Worm (Caenorhabditis elegans): ENCODE measurements around the gene gap-2.

DNA sequence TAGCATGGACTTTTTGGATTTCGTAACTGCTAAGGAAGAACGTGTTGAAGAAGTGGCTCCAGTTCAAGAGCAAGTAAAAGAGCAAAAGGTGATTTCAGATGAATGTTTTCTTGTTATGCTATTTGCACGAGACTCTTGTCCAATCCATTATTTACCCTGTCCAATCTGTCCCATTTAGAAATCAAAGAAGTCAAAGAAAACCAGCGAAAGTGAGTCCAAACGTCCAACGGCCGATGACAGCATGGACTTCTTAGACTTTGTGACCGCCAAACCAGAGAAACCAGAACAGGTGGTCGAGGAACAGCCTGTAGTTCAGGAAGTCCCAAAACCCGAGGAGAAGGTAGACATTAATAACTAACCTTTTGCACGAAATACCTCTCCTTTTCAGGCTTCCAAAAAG lies 83.0 kb downstream of the gap-2 start:
- TF ChIP-seq zag-1 (tag; optimal IDR thresholded peaks at IDR 0.05) (no peak), unc-39 (tag; optimal IDR thresholded peaks at IDR 0.05) (no peak), nhr-11 (tag; optimal IDR thresholded peaks at IDR 0.05) (no peak), nhr-77 (tag; optimal IDR thresholded peaks at IDR 0.05) (no peak), ceh-82 (tag; optimal IDR thresholded peaks at IDR 0.05) (no peak), egl-27 (tag; optimal IDR thresholded peaks at IDR 0.05) (no peak)
